Worm (Caenorhabditis elegans): ENCODE data around the gene R102.11.

Gene R102.11

DNA sequence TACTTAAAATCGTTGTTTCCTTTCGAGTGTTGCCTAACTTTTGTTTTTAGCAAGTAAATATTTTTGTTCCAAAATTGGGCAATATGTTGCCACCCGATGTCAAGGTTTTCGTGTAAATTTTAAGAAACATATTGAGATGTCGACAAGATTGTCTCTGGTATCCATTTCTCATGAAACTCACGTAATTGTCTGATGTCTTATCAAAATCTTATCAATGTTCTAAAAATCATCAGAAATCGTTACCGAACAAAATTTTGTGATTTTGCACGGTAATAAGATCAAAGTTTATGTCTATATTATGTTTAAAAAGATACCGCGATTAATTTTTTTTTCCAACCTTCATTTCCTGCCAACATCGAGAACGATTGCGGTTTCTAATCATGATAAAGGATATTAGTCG is 560 bp downstream of the R102.11 start:
- no peak for TF ChIP-seq lin-39 (tag; optimal IDR thresholded peaks at IDR 0.05)
- no peak for TF ChIP-seq ceh-44 (GFP tag; IDR thresholded peaks at IDR 0.05)
- TF ChIP-seq Y105C5A.15 (GFP tag; IDR thresholded peaks at IDR 0.05), result no peak
- TF ChIP-seq aha-1 (tag), result peak; percentile 86
- no peak for TF ChIP-seq fos-1 (tag; optimal IDR thresholded peaks at IDR 0.05)
- TF ChIP-seq attf-4 (tag; optimal IDR thresholded peaks at IDR 0.05), result no peak
- TF ChIP-seq unc-62 (GFP tag; optimal IDR thresholded peaks at IDR 0.05 in 1 of 2), result no peak
- no peak for TF ChIP-seq unc-62 (tag; optimal IDR thresholded peaks at IDR 0.05)
- no peak for TF ChIP-seq ztf-11 (tag; optimal IDR thresholded peaks at IDR 0.05)
- peak; percentile 20; the same call in 1 of the 2 replicates for TF ChIP-seq dmd-6 (GFP tag; IDR thresholded peaks at IDR 0.05)
- no peak for TF ChIP-seq nhr-76 (tag; optimal IDR thresholded peaks at IDR 0.05)
- peak; percentile 18 for TF ChIP-seq dve-1 (tag; optimal IDR thresholded peaks at IDR 0.05; ENCODE audit: insufficient read depth)
- no peak for TF ChIP-seq tag-97 (GFP tag; IDR thresholded peaks at IDR 0.05)
- TF ChIP-seq nhr-28 (tag; optimal IDR thresholded peaks at IDR 0.05), result no peak
- peak; percentile 51 for TF ChIP-seq T20F7.1 (GFP tag; optimal IDR thresholded peaks at IDR 0.05)

DNA sequence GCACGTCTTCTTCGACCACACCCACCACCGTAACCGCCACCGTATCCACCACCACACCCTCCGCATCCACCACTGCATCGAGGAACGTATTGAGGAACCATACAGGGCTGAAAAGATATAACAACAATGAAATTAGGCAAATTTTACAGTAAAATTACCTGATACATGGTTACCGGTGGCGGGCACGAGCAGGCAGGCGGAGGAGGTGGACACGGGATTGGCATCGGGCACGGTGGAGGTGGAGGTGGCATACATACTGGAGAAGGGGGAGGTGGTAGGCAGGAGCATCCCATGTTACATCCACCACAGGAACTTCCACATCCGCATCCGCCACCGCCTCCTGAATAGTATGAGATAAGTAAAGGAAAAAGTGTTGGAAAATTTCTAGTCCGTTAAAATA is 1.1 kb downstream of the R102.11 start:
- TF ChIP-seq ces-1 (GFP tag; optimal IDR thresholded peaks at IDR 0.05), result no peak
- no peak for TF ChIP-seq lin-38 (GFP tag; IDR thresholded peaks at IDR 0.05)
- no peak for TF ChIP-seq dpl-1 (GFP tag; optimal IDR thresholded peaks at IDR 0.05)
- TF ChIP-seq lim-7 (GFP tag; IDR thresholded peaks at IDR 0.05), result 0 out of 2 replicates have a peak, but pooled peaks have one; percentile 39
- TF ChIP-seq F44E2.7 (GFP tag; IDR thresholded peaks at IDR 0.05), result no peak
- no peak for TF ChIP-seq nhr-42 (GFP tag; IDR thresholded peaks at IDR 0.05)
- no peak for TF ChIP-seq ceh-82 (tag; optimal IDR thresholded peaks at IDR 0.05)
- TF ChIP-seq fkh-10 (GFP tag; optimal IDR thresholded peaks at IDR 0.05), result no peak
- TF ChIP-seq lin-39 (tag; optimal IDR thresholded peaks at IDR 0.05), result no peak
- no peak for TF ChIP-seq nhr-6 (tag; optimal IDR thresholded peaks at IDR 0.05)
- TF ChIP-seq ceh-44 (GFP tag; IDR thresholded peaks at IDR 0.05), result no peak
- no peak for TF ChIP-seq pqm-1 (tag; optimal IDR thresholded peaks at IDR 0.05)
- TF ChIP-seq tag-97 (GFP tag; IDR thresholded peaks at IDR 0.05), result no peak
- 0 out of 2 replicates have a peak, but pooled peaks have one; percentile 55 for TF ChIP-seq dmd-8 (GFP tag; IDR thresholded peaks at IDR 0.05)
- no peak for TF ChIP-seq Y75B8A.6 (GFP tag; IDR thresholded peaks at IDR 0.05)
- TF ChIP-seq unc-62 (GFP tag; optimal IDR thresholded peaks at IDR 0.05 in 1 of 2), result peak in 1 of 2 experiments; percentile 17
- TF ChIP-seq unc-62 (tag; optimal IDR thresholded peaks at IDR 0.05), result no peak
- TF ChIP-seq spr-3 (GFP tag; optimal IDR thresholded peaks at IDR 0.05), result no peak
- TF ChIP-seq set-16 (GFP tag; IDR thresholded peaks at IDR 0.05), result peak; percentile 68
- TF ChIP-seq ctbp-1 (GFP tag; IDR thresholded peaks at IDR 0.05), result no peak
- no peak for TF ChIP-seq ceh-20 (GFP tag; IDR thresholded peaks at IDR 0.05)
- TF ChIP-seq lin-13 (GFP tag; optimal IDR thresholded peaks at IDR 0.05), result no peak

DNA sequence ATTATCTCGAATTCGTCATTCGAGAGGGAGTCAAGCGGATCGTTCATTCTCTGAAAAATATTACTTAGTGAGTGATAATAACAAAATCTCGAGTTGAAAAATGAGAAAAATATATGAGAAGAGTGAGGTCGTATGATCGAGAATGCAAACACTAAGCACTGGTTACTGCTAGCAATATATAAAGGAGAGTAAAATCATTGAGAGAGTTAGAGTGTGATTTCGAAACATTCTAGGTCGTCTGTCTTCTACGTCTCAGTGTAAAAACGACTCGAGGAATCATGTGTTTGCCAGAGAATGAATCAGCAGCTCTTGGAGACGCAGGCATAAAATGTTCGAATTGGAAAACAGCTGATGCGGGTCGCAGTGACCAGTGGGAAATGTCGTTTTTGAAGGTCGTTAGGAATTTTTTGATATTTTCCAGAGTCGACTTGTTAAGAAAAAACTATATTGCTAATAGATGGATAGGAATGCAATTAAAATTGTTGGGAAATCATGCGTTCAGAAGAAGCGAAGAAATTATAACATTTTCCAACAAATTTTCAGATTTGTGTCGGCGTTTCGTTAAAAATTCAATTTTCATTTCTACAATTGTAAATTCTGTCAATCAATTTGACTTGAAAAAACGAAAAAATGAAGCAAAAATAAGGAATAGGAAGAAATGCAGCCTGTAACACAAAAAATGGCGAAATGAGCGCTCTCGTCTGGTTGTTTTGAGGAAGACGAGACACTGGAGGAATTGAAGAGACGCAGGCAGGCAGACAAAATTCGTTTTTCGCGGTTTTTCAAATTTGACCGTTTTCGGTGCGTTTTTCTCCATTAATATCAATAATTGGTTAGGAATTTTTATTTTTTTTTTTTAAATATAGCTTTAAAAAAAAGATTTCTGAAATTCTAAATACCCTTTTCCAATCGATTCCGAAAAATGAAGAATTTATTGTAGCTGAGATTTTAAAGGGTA is 2.3 kb downstream of the R102.11 start, which contains the start of gene allo-1:
Gene allo-1, minus strand, starts transcription at position 51 of the 958 bp plus-strand sequence.
- peak; percentile 64 for TF ChIP-seq snpc-1.2 (GFP tag; IDR thresholded peaks at IDR 0.05)
- peak; percentile 31 for TF ChIP-seq ama-1 (optimal IDR thresholded peaks at IDR 0.05)
- peak; percentile 65 for TF ChIP-seq mxl-3 (GFP tag; optimal IDR thresholded peaks at IDR 0.05)
- no peak for TF ChIP-seq nhr-237 (tag; optimal IDR thresholded peaks at IDR 0.05)
- 0 out of 2 replicates have a peak, but pooled peaks have one; percentile 47 for TF ChIP-seq pha-4 (GFP tag; IDR thresholded peaks at IDR 0.05)
- TF ChIP-seq pha-4 (tag; optimal IDR thresholded peaks at IDR 0.05), result no peak
- peak; percentile 24 for TF ChIP-seq rbr-2 (tag; optimal IDR thresholded peaks at IDR 0.05)
- peak; percentile 7 for TF ChIP-seq pqm-1 (tag; optimal IDR thresholded peaks at IDR 0.05)
- no peak for TF ChIP-seq cey-2 (tag; optimal IDR thresholded peaks at IDR 0.05; ENCODE audit: borderline replicate concordance, insufficient read depth)
- TF ChIP-seq nhr-42 (GFP tag; IDR thresholded peaks at IDR 0.05), result no peak
- TF ChIP-seq nhr-77 (tag; optimal IDR thresholded peaks at IDR 0.05), result peak; percentile 69
- TF ChIP-seq spr-3 (GFP tag; optimal IDR thresholded peaks at IDR 0.05), result no peak
- peak; percentile 82 for TF ChIP-seq dpl-1 (GFP tag; optimal IDR thresholded peaks at IDR 0.05)
- TF ChIP-seq duxl-1 (tag; optimal IDR thresholded peaks at IDR 0.05; ENCODE audit: poor library complexity), result no peak
- TF ChIP-seq attf-4 (tag; optimal IDR thresholded peaks at IDR 0.05), result no peak
- TF ChIP-seq mdl-1 (tag; optimal IDR thresholded peaks at IDR 0.05), result peak; percentile 15 to 83
- TF ChIP-seq unc-62 (GFP tag; optimal IDR thresholded peaks at IDR 0.05 in 1 of 2), result peak in 1 of 2 experiments; percentile 28
- no peak for TF ChIP-seq unc-62 (tag; optimal IDR thresholded peaks at IDR 0.05)
- peak; percentile 62 for TF ChIP-seq jun-1 (tag; optimal IDR thresholded peaks at IDR 0.05)
- TF ChIP-seq nhr-48 (tag; optimal IDR thresholded peaks at IDR 0.05), result peak; percentile 18
- no peak for TF ChIP-seq ztf-7 (tag; optimal IDR thresholded peaks at IDR 0.05)
- TF ChIP-seq lin-15B (tag; optimal IDR thresholded peaks at IDR 0.05), result no peak
- no peak for TF ChIP-seq dmd-8 (GFP tag; IDR thresholded peaks at IDR 0.05)
- TF ChIP-seq dve-1 (tag; optimal IDR thresholded peaks at IDR 0.05; ENCODE audit: insufficient read depth), result peak; percentile 76
